Worm (Caenorhabditis elegans): ENCODE measurements around the gene sinh-1.

sinh-1 gene

DNA sequence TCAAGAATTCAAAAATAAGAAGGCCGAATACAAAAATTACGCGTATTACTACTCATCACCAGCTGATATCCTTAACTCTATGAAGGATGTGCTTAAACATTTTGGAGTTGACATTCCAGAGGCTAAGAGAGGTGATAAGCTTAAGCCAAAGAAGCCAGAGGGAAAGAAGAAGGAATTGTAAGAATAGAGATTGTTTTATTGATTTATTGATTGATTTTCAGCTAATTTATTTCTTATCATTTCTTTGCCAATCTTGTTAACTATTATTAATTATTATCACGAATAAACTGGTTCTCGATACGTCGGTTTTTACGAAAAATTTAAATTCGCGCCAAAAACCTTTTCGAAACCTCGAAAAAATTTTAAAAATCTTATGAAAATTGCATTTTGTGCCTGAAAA, 13.7 kb downstream of the sinh-1 start:
- TF ChIP-seq fkh-2 (tag; optimal IDR thresholded peaks at IDR 0.05) (no peak), ceh-28 (tag; optimal IDR thresholded peaks at IDR 0.05) (peak; percentile 76)

DNA sequence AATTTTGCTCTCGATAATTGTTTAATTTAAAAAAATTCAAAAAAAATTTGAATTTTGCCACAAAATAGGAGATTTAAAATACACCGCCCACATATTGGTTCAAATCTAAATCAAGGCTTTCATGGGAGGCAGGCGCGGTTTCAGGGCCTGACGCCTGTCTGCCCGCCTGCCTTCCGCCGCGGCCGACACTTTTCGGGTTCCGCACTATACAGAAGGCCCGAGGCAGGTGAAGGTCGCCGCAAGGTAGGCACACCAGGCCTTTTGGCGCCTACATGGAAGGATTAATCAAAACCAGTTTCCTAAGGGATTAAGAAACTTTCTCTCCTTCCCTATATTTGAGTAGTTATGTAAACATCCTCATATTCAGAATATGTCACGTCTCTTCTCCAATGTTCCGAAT, 14.4 kb downstream of the sinh-1 start, which contains the start of gene Y57A10A.24:
TSS of gene Y57A10A.24 (plus strand) at position 396 of the 400 bp plus-strand sequence.
- TF ChIP-seq unc-39 (tag; optimal IDR thresholded peaks at IDR 0.05) (no peak), nhr-28 (tag; optimal IDR thresholded peaks at IDR 0.05) (no peak)

DNA sequence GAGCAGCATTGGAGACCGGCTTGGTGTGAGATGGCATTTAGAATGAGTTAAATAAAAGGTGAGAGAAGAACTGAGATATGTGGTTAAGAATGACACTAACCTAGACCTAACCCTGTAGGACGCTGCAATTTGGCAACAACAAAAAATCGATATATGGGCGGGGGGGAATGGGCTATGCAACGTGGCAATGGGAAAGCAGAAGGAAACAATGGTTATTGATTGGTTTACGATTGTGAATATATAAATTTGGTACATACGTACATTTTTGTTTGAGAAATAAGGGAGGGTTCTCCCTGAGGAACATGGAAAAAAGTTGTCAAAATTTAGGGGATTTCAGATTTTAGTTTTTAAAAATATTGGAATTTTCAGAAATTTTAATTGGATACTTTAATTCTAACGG, 20.9 kb downstream of the sinh-1 start, which contains the start of gene tag-276:
TSS of gene tag-276 (minus strand) at position 101 of the 400 bp plus-strand sequence.
- TF ChIP-seq egl-5 (tag; optimal IDR thresholded peaks at IDR 0.05), result no peak
- no peak for TF ChIP-seq pqm-1 (tag; optimal IDR thresholded peaks at IDR 0.05)
- no peak for TF ChIP-seq nhr-76 (tag; optimal IDR thresholded peaks at IDR 0.05)
- no peak for TF ChIP-seq aly-2 (tag; optimal IDR thresholded peaks at IDR 0.05)
- no peak for TF ChIP-seq unc-62 (GFP tag; optimal IDR thresholded peaks at IDR 0.05)
- no peak for TF ChIP-seq mml-1 (tag; optimal IDR thresholded peaks at IDR 0.05)
- no peak for TF ChIP-seq ceh-28 (tag; optimal IDR thresholded peaks at IDR 0.05)
- TF ChIP-seq ceh-82 (tag; optimal IDR thresholded peaks at IDR 0.05), result no peak
- no peak for TF ChIP-seq lin-39 (tag; optimal IDR thresholded peaks at IDR 0.05)
- TF ChIP-seq lin-15B (tag; optimal IDR thresholded peaks at IDR 0.05), result no peak
- no peak for TF ChIP-seq elt-2 (tag; optimal IDR thresholded peaks at IDR 0.05)
- no peak for TF ChIP-seq mdl-1 (tag; optimal IDR thresholded peaks at IDR 0.05)
- TF ChIP-seq nfya-1 (tag; optimal IDR thresholded peaks at IDR 0.05; ENCODE audit: insufficient read depth), result no peak
- no peak for TF ChIP-seq ceh-16 (tag; optimal IDR thresholded peaks at IDR 0.05)
- no peak for TF ChIP-seq nhr-67 (tag; optimal IDR thresholded peaks at IDR 0.05)
- no peak for TF ChIP-seq nhr-28 (tag; optimal IDR thresholded peaks at IDR 0.05)

DNA sequence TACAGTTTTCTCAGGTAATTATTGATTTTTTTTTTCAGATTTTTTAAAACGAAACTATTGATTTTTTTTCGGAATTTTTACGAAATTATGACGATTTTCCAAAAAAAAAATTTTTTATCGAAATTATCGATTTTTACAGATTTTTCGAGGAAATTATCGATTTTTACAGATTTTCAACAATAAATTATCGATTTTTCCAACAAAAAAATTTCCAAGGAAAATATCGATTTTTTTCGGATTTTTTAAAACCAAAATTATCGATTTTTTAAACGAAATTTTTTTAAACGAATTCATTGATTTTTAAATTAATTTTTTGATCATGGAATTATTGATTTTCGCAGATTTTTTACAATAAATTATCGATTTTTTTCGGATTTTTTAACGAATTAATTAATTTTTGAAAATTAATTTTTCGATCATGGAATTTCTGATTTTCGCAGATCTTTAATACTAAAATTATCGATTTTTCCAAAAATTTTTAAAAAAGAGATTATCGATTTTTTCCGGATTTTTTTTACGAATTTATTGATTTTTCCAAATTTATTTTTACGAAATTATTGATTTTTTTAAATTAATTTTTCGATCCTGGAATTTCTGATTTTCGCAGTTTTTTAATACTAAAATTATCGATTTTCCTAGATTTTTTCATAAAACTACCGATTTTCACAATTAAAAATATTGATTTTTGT, 27.6 kb downstream of the sinh-1 start:
- TF ChIP-seq egl-5 (tag; optimal IDR thresholded peaks at IDR 0.05), result no peak
- TF ChIP-seq pha-4 (tag; optimal IDR thresholded peaks at IDR 0.05), result no peak
- no peak for TF ChIP-seq elt-3 (tag; optimal IDR thresholded peaks at IDR 0.05)
- no peak for TF ChIP-seq sea-2 (GFP tag; optimal IDR thresholded peaks at IDR 0.05)
- no peak for TF ChIP-seq nhr-76 (tag; optimal IDR thresholded peaks at IDR 0.05)
- peak; percentile 98 for TF ChIP-seq ceh-28 (tag; optimal IDR thresholded peaks at IDR 0.05)
- TF ChIP-seq snpc-4 (tag; optimal IDR thresholded peaks at IDR 0.05), result no peak
- peak; percentile 13 for TF ChIP-seq hmg-11 (tag; optimal IDR thresholded peaks at IDR 0.05)
- no peak for TF ChIP-seq elt-1 (tag; optimal IDR thresholded peaks at IDR 0.05)
- no peak for TF ChIP-seq daf-12 (tag; optimal IDR thresholded peaks at IDR 0.05)

DNA sequence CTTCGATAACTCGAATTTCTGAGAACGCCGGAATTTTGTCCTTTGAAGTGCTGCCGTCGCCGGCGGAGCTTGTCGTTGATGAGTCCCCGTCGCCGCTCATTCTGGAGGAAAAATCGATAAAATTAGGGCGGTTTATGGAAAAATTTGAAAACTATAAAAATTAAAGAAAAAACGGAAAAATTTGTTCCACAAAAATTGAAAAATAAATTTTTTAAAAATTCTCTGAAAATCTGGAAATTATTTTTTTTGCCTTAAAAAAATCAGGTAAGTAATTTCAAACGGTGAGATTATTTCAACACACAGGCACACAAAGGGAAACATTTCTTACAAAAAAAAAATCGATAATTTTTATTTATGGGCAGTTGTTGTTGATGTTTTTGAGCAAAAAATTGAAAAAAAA, 28.4 kb downstream of the sinh-1 start, which contains the start of gene parn-2:
TSS of gene parn-2 (minus strand) at position 101 of the 400 bp plus-strand sequence.
- TF ChIP-seq daf-12 (tag; optimal IDR thresholded peaks at IDR 0.05) (no peak), elt-1 (tag; optimal IDR thresholded peaks at IDR 0.05) (no peak), ceh-82 (tag; optimal IDR thresholded peaks at IDR 0.05) (no peak), unc-39 (tag; optimal IDR thresholded peaks at IDR 0.05) (no peak), nhr-77 (tag; optimal IDR thresholded peaks at IDR 0.05) (no peak), fkh-10 (GFP tag; optimal IDR thresholded peaks at IDR 0.05) (no peak), nhr-23 (tag; optimal IDR thresholded peaks at IDR 0.05) (no peak), nfya-1 (tag; optimal IDR thresholded peaks at IDR 0.05; ENCODE audit: insufficient read depth) (no peak), eor-1 (tag; optimal IDR thresholded peaks at IDR 0.05) (no peak), ceh-16 (tag; optimal IDR thresholded peaks at IDR 0.05) (no peak), nhr-76 (tag; optimal IDR thresholded peaks at IDR 0.05) (no peak), hmg-11 (tag; optimal IDR thresholded peaks at IDR 0.05) (no peak), mml-1 (tag; optimal IDR thresholded peaks at IDR 0.05) (no peak), ztf-4 (tag; optimal IDR thresholded peaks at IDR 0.05) (no peak), R02D3.7 (tag; optimal IDR thresholded peaks at IDR 0.05) (no peak), pha-4 (tag; optimal IDR thresholded peaks at IDR 0.05) (no peak)

DNA sequence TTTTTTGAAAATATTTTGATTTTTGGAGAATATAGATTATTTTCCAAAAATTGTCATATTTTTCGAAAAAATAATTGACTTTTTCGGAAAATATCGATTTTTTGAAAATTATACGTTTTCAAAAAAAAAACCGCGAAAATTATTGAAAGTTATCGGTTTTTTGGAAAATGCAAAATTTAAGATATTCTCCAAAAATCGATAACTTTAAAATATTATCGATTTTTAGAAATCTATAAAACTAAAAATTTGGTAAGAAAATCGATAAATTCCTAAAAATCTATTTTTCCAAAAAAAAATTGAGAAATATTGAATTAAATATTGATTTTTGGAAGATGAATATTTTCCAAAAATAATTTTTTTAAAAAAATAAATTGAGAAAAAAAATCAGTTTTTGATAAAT, 29.0 kb downstream of the sinh-1 start:
- TF ChIP-seq unc-62 (GFP tag; optimal IDR thresholded peaks at IDR 0.05) (no peak), ceh-28 (tag; optimal IDR thresholded peaks at IDR 0.05) (peak; percentile 89)

Data from whole organism, L3 larva.